Fruit fly (Drosophila melanogaster): ENCODE results near the gene Yod1.

Yod1 gene

DNA sequence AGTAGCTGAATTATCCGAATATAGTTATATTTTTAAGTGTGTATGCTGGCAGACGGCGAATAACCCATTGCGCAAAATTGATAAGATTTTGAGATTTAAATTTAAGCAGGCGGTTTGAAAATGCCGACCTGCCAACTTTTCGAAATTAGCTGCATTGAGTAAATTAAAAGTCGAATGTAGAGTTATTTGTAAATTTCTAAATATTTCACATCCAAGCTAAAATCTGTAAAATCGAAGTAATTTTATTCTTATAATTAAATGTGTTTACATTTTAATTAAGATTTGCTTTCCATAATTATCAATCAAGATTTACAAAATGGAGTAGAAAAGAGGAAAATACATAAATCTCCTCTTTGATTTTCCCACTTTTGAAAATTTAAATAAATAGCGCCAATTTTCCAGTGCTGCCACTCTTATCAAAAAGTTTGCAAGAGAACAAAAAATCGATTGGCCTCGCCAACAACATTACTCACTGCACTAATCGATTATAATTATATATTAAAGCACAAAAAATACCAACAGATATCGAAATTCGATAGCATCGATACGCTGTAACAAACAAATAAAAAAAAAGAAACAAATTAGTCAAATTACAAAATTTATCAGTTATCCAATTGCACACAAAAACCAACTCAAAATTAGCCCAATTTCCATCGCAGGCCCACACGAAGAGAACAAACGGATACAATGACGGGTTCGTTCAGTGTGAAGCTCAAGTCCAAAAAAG, at the start of gene Yod1:
Yod1 (plus strand) TSS at position 168 of the 727 bp plus-strand sequence.
- TF ChIP-seq CG4707 (GFP tag; optimal IDR thresholded peaks at IDR 0.05): no peak
- TF ChIP-seq CG17385 (GFP tag; optimal IDR thresholded peaks at IDR 0.05): no peak
- TF ChIP-seq CG16813 (GFP tag; IDR thresholded peaks at IDR 0.05; ENCODE audit: partially characterized antibody): peak; percentile 64
- no peak for TF ChIP-seq CG3995 (GFP tag; optimal IDR thresholded peaks at IDR 0.05)
- peak; percentile 96 for TF ChIP-seq Dp (GFP tag; optimal IDR thresholded peaks at IDR 0.05)
- TF ChIP-seq HmgZ (tag; optimal IDR thresholded peaks at IDR 0.05): peak; percentile 25
- no peak for TF ChIP-seq Bdp1 (GFP tag; optimal IDR thresholded peaks at IDR 0.05)
- no peak for TF ChIP-seq shn (GFP tag; optimal IDR thresholded peaks at IDR 0.05)
- TF ChIP-seq B-H2 (GFP tag; optimal IDR thresholded peaks at IDR 0.05): no peak
- no peak for TF ChIP-seq Nf-YA (GFP tag; IDR thresholded peaks at IDR 0.05)
- no peak for TF ChIP-seq gt (GFP tag; IDR thresholded peaks at IDR 0.05)
- TF ChIP-seq CG2712 (tag; optimal IDR thresholded peaks at IDR 0.05): peak; percentile 46
- TF ChIP-seq tll (GFP tag; optimal IDR thresholded peaks at IDR 0.05): no peak
- no peak for TF ChIP-seq gcm2 (GFP tag; optimal IDR thresholded peaks at IDR 0.05)
- no peak for TF ChIP-seq h (optimal IDR thresholded peaks at IDR 0.05)
- TF ChIP-seq scrt (GFP tag; optimal IDR thresholded peaks at IDR 0.05): no peak
- no peak for TF ChIP-seq otp (GFP tag; IDR thresholded peaks at IDR 0.05)
- TF ChIP-seq CrebB (tag; optimal IDR thresholded peaks at IDR 0.05): no peak
- TF ChIP-seq prd (optimal IDR thresholded peaks at IDR 0.05): no peak
- no peak for TF ChIP-seq prd (GFP tag; IDR thresholded peaks at IDR 0.05)
- TF ChIP-seq sob (GFP tag; IDR thresholded peaks at IDR 0.05): no peak
- no peak for TF ChIP-seq Deaf1 (tag; optimal IDR thresholded peaks at IDR 0.05)
- no peak for TF ChIP-seq CG10147 (GFP tag; optimal IDR thresholded peaks at IDR 0.05)
- TF ChIP-seq trem (tag; optimal IDR thresholded peaks at IDR 0.05): peak; percentile 98
- TF ChIP-seq cad (GFP tag; optimal IDR thresholded peaks at IDR 0.05): no peak
- TF ChIP-seq her (GFP tag; optimal IDR thresholded peaks at IDR 0.05): no peak
- TF ChIP-seq croc (GFP tag; conservative IDR thresholded peaks at IDR 0.05): no peak
- peak; percentile 4 for TF ChIP-seq CG11504 (tag; optimal IDR thresholded peaks at IDR 0.05)
- no peak for TF ChIP-seq Drgx (GFP tag; IDR thresholded peaks at IDR 0.05)
- TF ChIP-seq mld (GFP tag; IDR thresholded peaks at IDR 0.05; ENCODE audit: partially characterized antibody): peak; percentile 50; the same call in 2 of the 3 replicates
- no peak for TF ChIP-seq Xrp1 (GFP tag; IDR thresholded peaks at IDR 0.05)
- TF ChIP-seq crp (GFP tag; optimal IDR thresholded peaks at IDR 0.05): peak in 1 of 2 experiments; percentile 11
- no peak for TF ChIP-seq CG30431 (GFP tag; optimal IDR thresholded peaks at IDR 0.05)
- TF ChIP-seq Med (GFP tag): peak; percentile 4
- no peak for TF ChIP-seq CG18476 (GFP tag; optimal IDR thresholded peaks at IDR 0.05)
- peak; percentile 51 for TF ChIP-seq Lhr (GFP tag; optimal IDR thresholded peaks at IDR 0.05)
- no peak for TF ChIP-seq fd102C (GFP tag; optimal IDR thresholded peaks at IDR 0.05)
- no peak for TF ChIP-seq dimm (GFP tag; IDR thresholded peaks at IDR 0.05)
- TF ChIP-seq CG2116 (GFP tag; optimal IDR thresholded peaks at IDR 0.05): peak; percentile 93
- TF ChIP-seq amos (GFP tag; IDR thresholded peaks at IDR 0.05; ENCODE audit: partially characterized antibody): peak; percentile 73
- no peak for TF ChIP-seq oc (tag; optimal IDR thresholded peaks at IDR 0.05)
- peak; percentile 64; the same call in 2 of the 3 replicates for TF ChIP-seq Opbp (GFP tag; IDR thresholded peaks at IDR 0.05; ENCODE audit: partially characterized antibody)
- peak; percentile 94 for TF ChIP-seq Dref (GFP tag; IDR thresholded peaks at IDR 0.05)
- peak; percentile 97 for TF ChIP-seq stwl (tag; optimal IDR thresholded peaks at IDR 0.05)
- peak; percentile 21 for TF ChIP-seq lbe (GFP tag; optimal IDR thresholded peaks at IDR 0.05)
- TF ChIP-seq CG15269 (tag; optimal IDR thresholded peaks at IDR 0.05): no peak
- TF ChIP-seq tap (tag; optimal IDR thresholded peaks at IDR 0.05): no peak
- TF ChIP-seq Scr (GFP tag; IDR thresholded peaks at IDR 0.05; ENCODE audit: partially characterized antibody): peak; percentile 67
- TF ChIP-seq CG9797 (GFP tag; optimal IDR thresholded peaks at IDR 0.05): peak; percentile 30
- TF ChIP-seq crol (GFP tag; IDR thresholded peaks at IDR 0.05): no peak

Data from whole organism, embryonic.